Fruit fly (Drosophila melanogaster) whole organism, embryonic: Measurements from ENCODE around the gene Acn.
A peak's percentile ranks its signal among the peaks of the same experiment; 100 is the strongest.

Source experiments
- B-H1 ChIP-seq: fragments of 200-800 bp; sonication (Bioruptor generic); IDR thresholded peaks from 3 replicates; pipeline ENCODE4 v1.3.6; 2022; ENCODE audit warnings: missing biosample characterization, missing genetic modification characterization
- Bteb2 ChIP-seq: fragments of 200-800 bp; sonication (Bioruptor generic); optimal IDR thresholded peaks from 2 replicates; lab custom pipeline; 2016; ENCODE audit warnings: missing biosample characterization, missing genetic modification characterization
- CG10565 ChIP-seq: fragments of 200-800 bp; sonication (Bioruptor generic); optimal IDR thresholded peaks from 3 replicates; lab custom pipeline; 2016; ENCODE audit warnings: missing biosample characterization, mild to moderate bottlenecking, missing genetic modification characterization
- CG12236 ChIP-seq: fragments of 200-800 bp; sonication (Bioruptor generic); optimal IDR thresholded peaks from 2 replicates; lab custom pipeline; 2016; ENCODE audit warnings: missing biosample characterization, missing genetic modification characterization
- CG1233 ChIP-seq: fragments of 200-800 bp; sonication (Bioruptor generic); optimal IDR thresholded peaks from 4 replicates; lab custom pipeline; 2018; ENCODE audit warnings: missing biosample characterization, mild to moderate bottlenecking, missing genetic modification characterization
- CG13287 ChIP-seq: fragments of 200-800 bp; sonication (Bioruptor generic); IDR thresholded peaks from 2 replicates; pipeline ENCODE4 v1.3.6; 2022; ENCODE audit warnings: missing biosample characterization, missing genetic modification characterization; ENCODE audit not compliant: partially characterized antibody
- CG14441 ChIP-seq: fragments of 200-800 bp; sonication (Bioruptor generic); IDR thresholded peaks from 2 replicates; pipeline ENCODE4 v1.3.6; 2022; ENCODE audit warnings: missing biosample characterization, missing genetic modification characterization
- CG14965 ChIP-seq: fragments of 200-800 bp; sonication (Bioruptor generic); optimal IDR thresholded peaks from 2 replicates; lab custom pipeline; 2016; ENCODE audit warnings: missing biosample characterization, missing genetic modification characterization, borderline replicate concordance
- CG15011 ChIP-seq: fragments of 200-800 bp; sonication (Bioruptor generic); optimal IDR thresholded peaks from 3 replicates; lab custom pipeline; 2018; ENCODE audit warnings: missing biosample characterization, mild to moderate bottlenecking, missing genetic modification characterization
- CG16815 ChIP-seq: fragments of 200-800 bp; sonication (Bioruptor generic); optimal IDR thresholded peaks from 3 replicates; lab custom pipeline; 2017; ENCODE audit warnings: missing biosample characterization, mild to moderate bottlenecking, missing genetic modification characterization
- CG32772 ChIP-seq: fragments of 200-800 bp; sonication (Bioruptor generic); IDR thresholded peaks from 2 replicates; pipeline ENCODE4 v1.3.6; 2022; ENCODE audit warnings: missing biosample characterization, missing genetic modification characterization
- CG3838 ChIP-seq: fragments of 200-800 bp; sonication (Bioruptor generic); optimal IDR thresholded peaks from 3 replicates; lab custom pipeline; 2016; ENCODE audit warnings: missing biosample characterization, missing genetic modification characterization
- CG4282 ChIP-seq: fragments of 200-800 bp; sonication (Bioruptor generic); optimal IDR thresholded peaks from 2 replicates; lab custom pipeline; 2016; ENCODE audit warnings: missing biosample characterization, missing genetic modification characterization
- CG4820 ChIP-seq: fragments of 200-800 bp; sonication (Bioruptor generic); optimal IDR thresholded peaks from 3 replicates; lab custom pipeline; 2016; ENCODE audit warnings: missing biosample characterization, missing genetic modification characterization
- CG6175 ChIP-seq: fragments of 200-800 bp; sonication (Bioruptor generic); IDR thresholded peaks from 3 replicates; pipeline ENCODE4 v1.3.6; 2022; ENCODE audit warnings: missing biosample characterization, missing genetic modification characterization
- CG6254 ChIP-seq: fragments of 200-800 bp; sonication (Bioruptor generic); optimal IDR thresholded peaks from 3 replicates; lab custom pipeline; 2017; ENCODE audit warnings: mild to moderate bottlenecking, missing biosample characterization, missing genetic modification reagents, missing genetic modification characterization
- CG6854 ChIP-seq: fragments of 200-800 bp; sonication (Bioruptor generic); optimal IDR thresholded peaks from 3 replicates; lab custom pipeline; 2017; ENCODE audit warnings: missing biosample characterization, mild to moderate bottlenecking, missing genetic modification characterization
- CG7839 ChIP-seq: fragments of 200-800 bp; sonication (Bioruptor generic); optimal IDR thresholded peaks from 3 replicates; lab custom pipeline; 2018; ENCODE audit warnings: missing biosample characterization, mild to moderate bottlenecking, missing genetic modification characterization, moderate library complexity
- CG7928 ChIP-seq: fragments of 200-800 bp; sonication (Bioruptor generic); optimal IDR thresholded peaks from 2 replicates; lab custom pipeline; 2017; ENCODE audit warnings: missing biosample characterization, mild to moderate bottlenecking, missing genetic modification characterization
- CG9727 ChIP-seq: fragments of 200-800 bp; sonication (Bioruptor generic); optimal IDR thresholded peaks from 3 replicates; lab custom pipeline; 2017; ENCODE audit warnings: missing biosample characterization, mild to moderate bottlenecking, missing genetic modification characterization
- Camta ChIP-seq: fragments of 200-800 bp; sonication (Bioruptor generic); optimal IDR thresholded peaks from 2 replicates; lab custom pipeline; 2016; ENCODE audit warnings: missing biosample characterization, missing genetic modification characterization
- D19A ChIP-seq: fragments of 200-800 bp; optimal IDR thresholded peaks from 3 replicates; lab custom pipeline; 2019; ENCODE audit warnings: missing biosample characterization, mild to moderate bottlenecking, missing genetic modification characterization, moderate library complexity
- Dfd ChIP-seq, 2 experiments: fragments of >200 bp; optimal IDR thresholded peaks; 2 replicates each; lab custom pipeline; 2017; ENCODE audit warnings: missing biosample characterization in 2 of 2, missing genetic modification characterization in 2 of 2
- E2f2 ChIP-seq: fragments of 200-800 bp; sonication (Bioruptor generic); IDR thresholded peaks from 2 replicates; pipeline ENCODE4 v1.3.6; 2022; ENCODE audit warnings: missing biosample characterization, missing genetic modification characterization
- Hey ChIP-seq: fragments of 200-800 bp; sonication (Bioruptor generic); optimal IDR thresholded peaks from 3 replicates; lab custom pipeline; 2018; ENCODE audit warnings: missing biosample characterization, mild to moderate bottlenecking, missing genetic modification characterization
- Hmr ChIP-seq: fragments of 200-800 bp; sonication (Bioruptor generic); optimal IDR thresholded peaks from 3 replicates; lab custom pipeline; 2017; ENCODE audit warnings: mild to moderate bottlenecking, missing biosample characterization, missing genetic modification reagents, missing genetic modification characterization
- Hr51 ChIP-seq, 2 experiments: fragments of 200-800 bp; sonication (Bioruptor generic); optimal IDR thresholded peaks; 2 replicates in 1 of 2; 3 replicates in 1 of 2; lab custom pipeline; 2016 to 2018; ENCODE audit warnings: missing biosample characterization in 2 of 2, missing genetic modification characterization in 2 of 2, mild to moderate bottlenecking in 1 of 2, moderate library complexity in 1 of 2
- MBD-R2 ChIP-seq: fragments of 200-800 bp; sonication (Bioruptor generic); IDR thresholded peaks from 2 replicates; pipeline ENCODE4 v1.3.6; 2022; ENCODE audit warnings: missing biosample characterization, missing genetic modification characterization
- MESR4 ChIP-seq: fragments of 200-800 bp; sonication (Bioruptor generic); optimal IDR thresholded peaks from 2 replicates; lab custom pipeline; 2018; ENCODE audit warnings: missing biosample characterization, mild to moderate bottlenecking, missing genetic modification characterization, moderate library complexity
- MTF-1 ChIP-seq: fragments of 200-800 bp; sonication (Bioruptor generic); optimal IDR thresholded peaks from 2 replicates; lab custom pipeline; 2018; ENCODE audit warnings: missing biosample characterization, mild to moderate bottlenecking, missing genetic modification characterization, borderline replicate concordance
- Mad ChIP-seq: fragments of 200-800 bp; sonication (Bioruptor generic); optimal IDR thresholded peaks from 2 replicates; lab custom pipeline; 2016; ENCODE audit warnings: missing biosample characterization, missing genetic modification characterization
- Optix ChIP-seq: fragments of 200-800 bp; sonication (Bioruptor generic); IDR thresholded peaks from 3 replicates; pipeline ENCODE4 v1.3.6; 2022; ENCODE audit warnings: missing biosample characterization, missing genetic modification characterization
- Rfx ChIP-seq: fragments of 200-800 bp; sonication (Bioruptor generic); IDR thresholded peaks from 2 replicates; pipeline ENCODE4 v1.3.6; 2022; ENCODE audit warnings: missing biosample characterization, missing genetic modification characterization
- Sry-δ ChIP-seq: fragments of 200-800 bp; sonication (Bioruptor generic); optimal IDR thresholded peaks from 2 replicates; lab custom pipeline; 2016; ENCODE audit warnings: missing biosample characterization, missing genetic modification characterization
- YL-1 ChIP-seq: fragments of 200-800 bp; sonication (Bioruptor generic); optimal IDR thresholded peaks from 3 replicates; lab custom pipeline; 2017; ENCODE audit warnings: missing biosample characterization, mild to moderate bottlenecking, missing genetic modification characterization
- ab ChIP-seq: fragments of 200-800 bp; sonication (Bioruptor generic); optimal IDR thresholded peaks from 2 replicates; lab custom pipeline; 2016; ENCODE audit warnings: missing biosample characterization, missing genetic modification characterization
- abd-A ChIP-seq: fragments of 200-800 bp; sonication (Bioruptor generic); optimal IDR thresholded peaks from 3 replicates; lab custom pipeline; 2019; ENCODE audit warnings: missing biosample characterization, mild to moderate bottlenecking, missing genetic modification characterization, moderate library complexity
- ac ChIP-seq: fragments of 200-800 bp; sonication (Bioruptor generic); optimal IDR thresholded peaks from 3 replicates; lab custom pipeline; 2017; ENCODE audit warnings: missing biosample characterization, mild to moderate bottlenecking, missing genetic modification characterization
- chinmo ChIP-seq: fragments of 200-800 bp; sonication (Bioruptor generic); IDR thresholded peaks from 4 replicates; pipeline ENCODE4 v1.3.6; 2022; ENCODE audit warnings: missing biosample characterization, missing genetic modification characterization; ENCODE audit not compliant: partially characterized antibody
- esg ChIP-seq: fragments of 200-800 bp; sonication (Bioruptor generic); conservative IDR thresholded peaks from 2 replicates; pipeline ENCODE4 v1.3.6; 2022; ENCODE audit warnings: missing biosample characterization, missing genetic modification characterization
- eve ChIP-seq, 2 experiments: fragments of >200 bp; optimal IDR thresholded peaks; 2 replicates each; lab custom pipeline; 2017; ENCODE audit warnings: missing biosample characterization in 2 of 2, missing genetic modification characterization in 2 of 2
- gem ChIP-seq: fragments of 200-800 bp; sonication (Bioruptor generic); optimal IDR thresholded peaks from 2 replicates; lab custom pipeline; 2019; ENCODE audit warnings: missing biosample characterization, mild to moderate bottlenecking, missing genetic modification characterization, moderate library complexity
- ind ChIP-seq: fragments of 200-800 bp; sonication (Bioruptor generic); optimal IDR thresholded peaks from 3 replicates; lab custom pipeline; 2016; ENCODE audit warnings: missing biosample characterization, missing genetic modification characterization
- knrl ChIP-seq: fragments of 200-800 bp; sonication (Bioruptor generic); IDR thresholded peaks from 3 replicates; pipeline ENCODE4 v1.3.6; 2022; ENCODE audit warnings: missing biosample characterization, missing genetic modification characterization; ENCODE audit not compliant: partially characterized antibody
- org-1 ChIP-seq: fragments of 200-800 bp; sonication (Bioruptor generic); optimal IDR thresholded peaks from 2 replicates; lab custom pipeline; 2017; ENCODE audit warnings: missing biosample characterization, missing genetic modification characterization
- run ChIP-seq: fragments of 200-800 bp; sonication (Bioruptor generic); optimal IDR thresholded peaks from 3 replicates; lab custom pipeline; 2018; ENCODE audit warnings: missing biosample characterization, mild to moderate bottlenecking, missing genetic modification characterization
- slp2 ChIP-seq: fragments of 200-800 bp; sonication (Bioruptor generic); optimal IDR thresholded peaks from 2 replicates; lab custom pipeline; 2016; ENCODE audit warnings: missing biosample characterization, missing genetic modification characterization
- unc-4 ChIP-seq: fragments of 200-800 bp; sonication (Bioruptor generic); IDR thresholded peaks from 2 replicates; pipeline ENCODE4 v1.3.6; 2022; ENCODE audit warnings: missing biosample characterization, missing genetic modification characterization; ENCODE audit not compliant: partially characterized antibody
- wek ChIP-seq: fragments of 200-800 bp; sonication (Bioruptor generic); optimal IDR thresholded peaks from 3 replicates; lab custom pipeline; 2018; ENCODE audit warnings: missing biosample characterization, mild to moderate bottlenecking, missing genetic modification characterization, moderate library complexity

Acn gene

DNA sequence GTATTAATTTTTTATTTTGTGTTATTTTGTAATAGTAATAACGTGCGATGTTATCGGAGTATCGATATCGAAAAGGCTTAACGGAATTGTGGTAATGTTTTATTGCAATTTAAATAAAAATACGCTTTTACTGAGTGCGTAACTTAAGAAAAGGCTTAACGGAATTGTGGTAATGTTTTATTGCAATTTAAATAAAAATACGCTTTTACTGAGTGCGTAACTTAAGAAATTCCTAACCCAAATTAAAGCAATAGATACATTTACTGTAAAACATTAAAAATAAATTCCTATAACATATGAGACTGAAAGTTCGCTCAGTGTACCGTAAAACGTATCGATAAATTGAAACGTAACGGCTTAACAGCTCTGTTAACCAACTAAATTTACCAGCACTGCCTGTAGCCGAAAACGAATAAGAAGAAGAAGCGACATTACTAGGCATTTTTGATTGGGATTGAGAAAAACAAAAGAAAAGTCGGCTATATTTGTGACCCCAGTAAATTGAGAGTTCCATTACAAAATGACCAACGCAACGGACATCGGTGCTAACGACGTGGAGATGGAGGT lies 6.5 kb downstream of the Acn start, which contains the start of gene Rpn3 (continued):
- peak; percentile 84 for TF ChIP-seq esg (GFP tag; lab: Robert Waterston, UW)
- TF ChIP-seq CG6175 (GFP tag; lab: Robert Waterston, UW): peak; percentile 56; the same call in 1 of the 3 replicates
- TF ChIP-seq abd-A (tag; lab: Kevin White, UChicago): no peak
- TF ChIP-seq E2f2 (GFP tag; lab: Robert Waterston, UW): peak; percentile 66
- peak; percentile 20 for TF ChIP-seq run (tag; lab: Kevin White, UChicago)
- no peak for TF ChIP-seq CG14965 (GFP tag; lab: Kevin White, UChicago)
- TF ChIP-seq D19A (tag; lab: Kevin White, UChicago): peak; percentile 70
- TF ChIP-seq unc-4 (GFP tag; lab: Robert Waterston, UW): peak; percentile 66
- no peak for TF ChIP-seq CG10565
- TF ChIP-seq Hey (tag; lab: Kevin White, UChicago): no peak
- TF ChIP-seq knrl (GFP tag; lab: Robert Waterston, UW): peak; percentile 65
- peak; percentile 56 for TF ChIP-seq wek
- peak; percentile 82 for TF ChIP-seq CG7839 (tag; lab: Kevin White, UChicago)
- no peak for TF ChIP-seq Dfd (GFP tag; optimal IDR thresholded peaks at IDR 0.05; lab: Kevin White, UChicago)
- TF ChIP-seq CG7928 (GFP tag; lab: Kevin White, UChicago): no peak
- TF ChIP-seq CG6254 (GFP tag; lab: Kevin White, UChicago): no peak
- TF ChIP-seq B-H1 (GFP tag; lab: Robert Waterston, UW): peak; percentile 78
- TF ChIP-seq MBD-R2 (GFP tag; lab: Robert Waterston, UW): peak; percentile 73
- peak; percentile 71 for TF ChIP-seq YL-1 (GFP tag; lab: Kevin White, UChicago)
- no peak for TF ChIP-seq ac (GFP tag; lab: Kevin White, UChicago)
- TF ChIP-seq ab (GFP tag; lab: Kevin White, UChicago): peak; percentile 12
- peak; percentile 33 for TF ChIP-seq CG6854
- peak; percentile 73 for TF ChIP-seq CG4820 (GFP tag; lab: Kevin White, UChicago)
- TF ChIP-seq org-1 (GFP tag; lab: Kevin White, UChicago): peak; percentile 32
- no peak for TF ChIP-seq MTF-1 (GFP tag; lab: Kevin White, UChicago)
- peak; percentile 86 for TF ChIP-seq Rfx (GFP tag; lab: Robert Waterston, UW)
- TF ChIP-seq CG3838 (GFP tag; lab: Kevin White, UChicago): peak; percentile 73
- TF ChIP-seq Camta (GFP tag; lab: Kevin White, UChicago): peak; percentile 74
- peak; percentile 65 for TF ChIP-seq Sry-δ (GFP tag; lab: Kevin White, UChicago)
- peak; percentile 40 for TF ChIP-seq CG1233
- TF ChIP-seq CG4282 (GFP tag; lab: Kevin White, UChicago): peak; percentile 38
- peak; percentile 87 for TF ChIP-seq CG32772
- TF ChIP-seq Optix (GFP tag; lab: Robert Waterston, UW): no peak
- peak; percentile 94 for TF ChIP-seq gem (tag; lab: Kevin White, UChicago)
- peak; percentile 82 for TF ChIP-seq Bteb2 (GFP tag; lab: Kevin White, UChicago)
- 0 out of 4 replicates have a peak, but pooled peaks have one; percentile 69 for TF ChIP-seq chinmo (GFP tag; lab: Robert Waterston, UW)
- peak; percentile 68 for TF ChIP-seq CG16815 (GFP tag; lab: Kevin White, UChicago)
- TF ChIP-seq Hmr: peak; percentile 86
- TF ChIP-seq Hr51 (GFP tag; optimal IDR thresholded peaks at IDR 0.05; lab: Kevin White, UChicago): peak; percentile 74 to 82
- peak; percentile 82 for TF ChIP-seq CG9727
- TF ChIP-seq Mad: peak; percentile 74
- TF ChIP-seq eve (GFP tag; optimal IDR thresholded peaks at IDR 0.05; lab: Kevin White, UChicago): no peak
- TF ChIP-seq MESR4 (GFP tag; lab: Kevin White, UChicago): peak; percentile 65
- TF ChIP-seq CG15011 (GFP tag; lab: Kevin White, UChicago): no peak
- TF ChIP-seq slp2 (GFP tag; lab: Kevin White, UChicago): peak; percentile 73
- peak; percentile 84 for TF ChIP-seq ind (GFP tag; lab: Kevin White, UChicago)
- TF ChIP-seq CG13287 (GFP tag; lab: Robert Waterston, UW): peak; percentile 77
- peak; percentile 86 for TF ChIP-seq CG14441 (GFP tag; lab: Robert Waterston, UW)
- TF ChIP-seq CG12236 (GFP tag; lab: Kevin White, UChicago): peak; percentile 41
